Worm (Caenorhabditis elegans) whole organism, L4/young adult: Measurements from ENCODE around the gene gnrr-6.

Experiments used
- W03F9.2 ChIP-seq: fragments of 150-350 bp; optimal IDR thresholded peaks from 2 replicates; lab custom pipeline; 2014; ENCODE audit warnings: missing biosample characterization, missing genetic modification characterization
- dao-5 ChIP-seq: sonication (generic microtip); optimal IDR thresholded peaks from 2 replicates; lab custom pipeline; 2016; ENCODE audit warnings: missing genotype, missing genetic modification characterization, moderate library complexity, missing compliant biosample characterization
- him-1 ChIP-seq: sonication (generic microtip); optimal IDR thresholded peaks from 2 replicates; lab custom pipeline; 2016; ENCODE audit warnings: missing genotype, missing genetic modification reagents, missing genetic modification characterization, missing compliant biosample characterization

DNA sequence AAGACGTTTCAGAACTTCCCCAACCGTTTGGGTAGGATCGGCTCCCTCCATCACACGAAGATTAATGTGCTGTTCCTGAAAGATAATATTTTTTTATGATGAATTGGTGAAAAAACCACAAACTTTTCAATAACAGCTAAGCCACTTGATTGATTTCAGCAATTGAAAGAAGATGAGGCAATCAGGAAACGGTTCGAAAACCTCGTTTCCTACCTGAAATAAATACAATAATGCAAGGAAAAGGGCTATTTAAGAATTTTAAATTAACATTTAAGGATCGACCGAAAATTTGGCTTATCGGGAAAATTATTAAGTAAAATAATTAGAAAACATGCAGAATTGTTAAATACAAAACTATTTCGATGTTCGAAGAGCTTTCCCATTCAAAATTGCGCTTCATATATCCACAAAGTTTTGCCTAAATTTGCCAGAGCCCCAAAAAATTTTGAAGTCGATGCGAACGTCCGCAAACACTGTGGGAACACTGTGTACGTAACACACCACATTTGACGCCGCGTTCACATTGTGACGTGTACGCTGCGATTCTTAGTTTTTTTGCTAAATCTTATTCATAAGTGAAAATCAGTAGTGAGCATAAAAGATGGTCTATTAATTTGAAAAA lies 44.0 kb downstream of the gnrr-6 start, which contains the start of gene C34F6.9:
- no peak for TF ChIP-seq him-1 (tag; lab: Kevin White, UChicago)
- no peak for TF ChIP-seq dao-5 (tag; lab: Kevin White, UChicago)
- no peak for TF ChIP-seq W03F9.2 (tag; lab: Kevin White, UChicago)
